Worm (Caenorhabditis elegans): ENCODE measurements around the gene F17A2.16.

ce11 chrX:12341338-12341737 lies 33.1 kb downstream of the F17A2.16 start, which contains the start of gene zig-2:
- TF ChIP-seq him-1 (tag; optimal IDR thresholded peaks at IDR 0.05), result no peak
- TF ChIP-seq W03F9.2 (tag; optimal IDR thresholded peaks at IDR 0.05), result no peak
- TF ChIP-seq dao-5 (tag; optimal IDR thresholded peaks at IDR 0.05), result no peak

Measured in whole organism, L4/young adult.